Fruit fly (Drosophila melanogaster) whole organism, wandering third instar larva: Measurements from ENCODE around the gene Nedd4.

Experiments used
- Abd-B ChIP-seq: fragments of >200 bp; optimal IDR thresholded peaks from 2 replicates; lab custom pipeline; 2017; ENCODE audit warnings: missing biosample characterization, missing genetic modification characterization
- Dif ChIP-seq: fragments of 200-275, 200-300 bp; sonication (Bioruptor generic); optimal IDR thresholded peaks from 2 replicates; lab custom pipeline; 2018; ENCODE audit warnings: missing biosample characterization, missing genetic modification characterization; ENCODE audit not compliant: partially characterized antibody
- Hr78 ChIP-seq: fragments of >200 bp; optimal IDR thresholded peaks from 2 replicates; lab custom pipeline; 2017; ENCODE audit warnings: missing biosample characterization, missing genetic modification characterization
- Mio ChIP-seq: sonication (Bioruptor generic); optimal IDR thresholded peaks from 2 replicates; lab custom pipeline; 2016; ENCODE audit warnings: missing biosample characterization, missing genetic modification characterization
- N ChIP-seq: fragments of >200 bp; optimal IDR thresholded peaks from 2 replicates; lab custom pipeline; 2018; ENCODE audit warnings: missing biosample characterization, missing external identifiers, missing genetic modification characterization
- ey ChIP-seq: fragments of 200-800 bp; sonication (Bioruptor generic); optimal IDR thresholded peaks from 2 replicates; lab custom pipeline; 2016; ENCODE audit warnings: missing biosample characterization, missing genetic modification characterization
- foxo ChIP-seq, 2 experiments: fragments of 200-800 bp; sonication (Bioruptor generic); optimal IDR thresholded peaks; 2 replicates in 1 of 2; 3 replicates in 1 of 2; lab custom pipeline; 2016 to 2017; ENCODE audit warnings: missing biosample characterization in 2 of 2, missing genetic modification characterization in 2 of 2
- fru ChIP-seq: fragments of 200-800 bp; sonication (Bioruptor generic); optimal IDR thresholded peaks from 3 replicates; lab custom pipeline; 2016; ENCODE audit warnings: missing biosample characterization, mild to moderate bottlenecking, missing genetic modification characterization
- lola ChIP-seq: fragments of >200 bp; optimal IDR thresholded peaks from 2 replicates; lab custom pipeline; 2017; ENCODE audit warnings: missing biosample characterization, missing genetic modification characterization
- usp ChIP-seq: fragments of >200 bp; optimal IDR thresholded peaks from 2 replicates; lab custom pipeline; 2017; ENCODE audit warnings: missing biosample characterization, missing genetic modification characterization

dm6 chr3L:17513893-17514616, 15.8 kb upstream of the Nedd4 start, which contains the start of the genes U4-U6-60K and CG7564:
- TF ChIP-seq lola (GFP tag; lab: Kevin White, UChicago) (no peak), usp (GFP tag; lab: Kevin White, UChicago) (no peak), Abd-B (GFP tag; lab: Kevin White, UChicago) (no peak), ey (GFP tag; lab: Kevin White, UChicago) (peak; percentile 44), foxo (GFP tag; optimal IDR thresholded peaks at IDR 0.05; lab: Kevin White, UChicago) (peak in 1 of 2 experiments; percentile 74), Dif (GFP tag; lab: Kevin White, UChicago) (no peak), Mio (GFP tag; lab: Kevin White, UChicago) (no peak), fru (GFP tag; lab: Kevin White, UChicago) (peak; percentile 40), Hr78 (GFP tag; lab: Kevin White, UChicago) (no peak), N (GFP tag; lab: Kevin White, UChicago) (no peak)
